Worm (Caenorhabditis elegans) whole organism, L3 larva: Measurements from ENCODE around the gene ppat-1.

Experiments
- R02D3.7 ChIP-seq: fragments of 150-350 bp; optimal IDR thresholded peaks from 2 replicates; lab custom pipeline; 2014; ENCODE audit warnings: missing biosample characterization, missing genetic modification characterization
- elt-1 ChIP-seq: fragments of 150-350 bp; optimal IDR thresholded peaks from 2 replicates; lab custom pipeline; 2014; ENCODE audit warnings: missing biosample characterization, missing genetic modification characterization
- nhr-67 ChIP-seq: fragments of 150-350 bp; optimal IDR thresholded peaks from 2 replicates; lab custom pipeline; 2014; ENCODE audit warnings: missing biosample characterization, missing genetic modification characterization
- unc-39 ChIP-seq: sonication (generic microtip); optimal IDR thresholded peaks from 4 replicates; lab custom pipeline; 2017; ENCODE audit warnings: missing biosample characterization, missing genetic modification characterization
- ztf-11 ChIP-seq: fragments of 150-350 bp; optimal IDR thresholded peaks from 2 replicates; lab custom pipeline; 2014; ENCODE audit warnings: missing biosample characterization, missing genetic modification characterization

ce11 chrIII:4688356-4688755, 724 bp upstream of the ppat-1 start, which contains the start of gene tag-243:
- no peak for TF ChIP-seq unc-39 (tag; lab: Kevin White, UChicago)
- no peak for TF ChIP-seq nhr-67
- no peak for TF ChIP-seq elt-1
- no peak for TF ChIP-seq R02D3.7 (tag; lab: Kevin White, UChicago)
- TF ChIP-seq ztf-11 (tag; lab: Kevin White, UChicago): no peak
